Worm (Caenorhabditis elegans) whole organism, L3 larva: ENCODE results near the gene ZK1307.7.
A peak's percentile ranks its signal among the peaks of the same experiment; 100 is the strongest.

Experiments used
- R02D3.7 ChIP-seq: fragments of 150-350 bp; optimal IDR thresholded peaks from 2 replicates; lab custom pipeline; 2014; ENCODE audit warnings: missing biosample characterization, missing genetic modification characterization
- ama-1 ChIP-seq: fragments of 150-350 bp; optimal IDR thresholded peaks from 2 replicates; lab custom pipeline; 2018
- ceh-28 ChIP-seq: fragments of 150-350 bp; optimal IDR thresholded peaks from 2 replicates; lab custom pipeline; 2014; ENCODE audit warnings: missing biosample characterization, missing genetic modification reagents, missing genetic modification characterization
- ceh-82 ChIP-seq: fragments of 150-350 bp; optimal IDR thresholded peaks from 2 replicates; lab custom pipeline; 2014; ENCODE audit warnings: missing biosample characterization, missing genetic modification characterization
- ceh-9 ChIP-seq: sonication (generic microtip); optimal IDR thresholded peaks from 2 replicates; lab custom pipeline; 2018; ENCODE audit warnings: missing biosample characterization, missing genetic modification characterization
- egl-5 ChIP-seq: fragments of 150-350 bp; optimal IDR thresholded peaks from 2 replicates; lab custom pipeline; 2017; ENCODE audit warnings: missing biosample characterization, missing genetic modification reagents, missing genetic modification characterization, inconsistent platforms
- elt-1 ChIP-seq: fragments of 150-350 bp; optimal IDR thresholded peaks from 2 replicates; lab custom pipeline; 2014; ENCODE audit warnings: missing biosample characterization, missing genetic modification characterization
- elt-2 ChIP-seq: sonication (generic microtip); optimal IDR thresholded peaks from 2 replicates; lab custom pipeline; 2016; ENCODE audit warnings: missing genetic modification reagents, mild to moderate bottlenecking, missing genetic modification characterization, missing compliant biosample characterization
- elt-3 ChIP-seq, 3 experiments: fragments of 150-350 bp in 1 of 3; sonication (generic microtip) in 2 of 3; optimal IDR thresholded peaks; 2 replicates in 2 of 3; 4 replicates in 1 of 3; lab custom pipeline; 2014 to 2017; ENCODE audit warnings: missing biosample characterization in 3 of 3, missing genetic modification characterization in 3 of 3
- eor-1 ChIP-seq, 2 experiments: fragments of 150-350 bp; optimal IDR thresholded peaks; 2 replicates each; lab custom pipeline; 2014 to 2018; ENCODE audit warnings: missing biosample characterization in 2 of 2, missing genetic modification characterization in 2 of 2
- fkh-2 ChIP-seq: fragments of 150-350 bp; optimal IDR thresholded peaks from 2 replicates; lab custom pipeline; 2014; ENCODE audit warnings: missing biosample characterization, missing genetic modification reagents, missing genetic modification characterization
- fos-1 ChIP-seq: fragments of 150-350 bp; optimal IDR thresholded peaks from 2 replicates; lab custom pipeline; 2014; ENCODE audit warnings: missing biosample characterization, missing genetic modification characterization
- hmg-11 ChIP-seq: sonication (generic microtip); optimal IDR thresholded peaks from 2 replicates; lab custom pipeline; 2016; ENCODE audit warnings: missing genetic modification characterization, missing compliant biosample characterization
- jun-1 ChIP-seq: fragments of 150-350 bp; optimal IDR thresholded peaks from 2 replicates; lab custom pipeline; 2014; ENCODE audit warnings: missing biosample characterization, missing genetic modification reagents, missing genetic modification characterization
- lin-39 ChIP-seq: fragments of 150-350 bp; optimal IDR thresholded peaks from 2 replicates; lab custom pipeline; 2018; ENCODE audit warnings: missing biosample characterization, missing genetic modification reagents, missing genetic modification characterization
- lsy-12 ChIP-seq: sonication (generic microtip); optimal IDR thresholded peaks from 2 replicates; lab custom pipeline; 2016; ENCODE audit warnings: mild to moderate bottlenecking, missing genetic modification characterization, missing compliant biosample characterization
- mdl-1 ChIP-seq: fragments of 150-350 bp; optimal IDR thresholded peaks from 2 replicates; lab custom pipeline; 2014; ENCODE audit warnings: missing biosample characterization, missing genetic modification characterization
- nfya-1 ChIP-seq: sonication (generic microtip); optimal IDR thresholded peaks from 2 replicates; lab custom pipeline; 2017; ENCODE audit warnings: missing genetic modification characterization, mild to moderate bottlenecking, missing compliant biosample characterization, antibody characterized with exemption, moderate library complexity; ENCODE audit not compliant: insufficient read depth
- nhr-23 ChIP-seq: fragments of 150-350 bp; optimal IDR thresholded peaks from 2 replicates; lab custom pipeline; 2014; ENCODE audit warnings: missing biosample characterization, missing genetic modification reagents, missing genetic modification characterization
- nhr-25 ChIP-seq: sonication (generic microtip); optimal IDR thresholded peaks from 2 replicates; lab custom pipeline; 2017; ENCODE audit warnings: missing biosample characterization, missing genetic modification characterization
- nhr-43 ChIP-seq: sonication (generic microtip); optimal IDR thresholded peaks from 2 replicates; lab custom pipeline; 2016; ENCODE audit warnings: mild to moderate bottlenecking, missing genetic modification characterization, missing compliant biosample characterization; ENCODE audit not compliant: poor library complexity, severe bottlenecking
- nhr-67 ChIP-seq: fragments of 150-350 bp; optimal IDR thresholded peaks from 2 replicates; lab custom pipeline; 2014; ENCODE audit warnings: missing biosample characterization, missing genetic modification characterization
- nhr-76 ChIP-seq: fragments of 150-350 bp; sonication (generic microtip); optimal IDR thresholded peaks from 5 replicates; lab custom pipeline; 2014; ENCODE audit warnings: missing biosample characterization, missing genetic modification characterization
- nhr-77 ChIP-seq: fragments of 150-350 bp; optimal IDR thresholded peaks from 2 replicates; lab custom pipeline; 2014; ENCODE audit warnings: missing biosample characterization, missing genetic modification characterization
- pha-4 ChIP-seq: fragments of 150-350 bp; optimal IDR thresholded peaks from 2 replicates; lab custom pipeline; 2014; ENCODE audit warnings: missing biosample characterization, missing genetic modification reagents, missing genetic modification characterization
- pqm-1 ChIP-seq: fragments of 150-350 bp; optimal IDR thresholded peaks from 2 replicates; lab custom pipeline; 2017; ENCODE audit warnings: missing biosample characterization, missing genetic modification characterization, inconsistent platforms
- snpc-4 ChIP-seq: fragments of 150-350 bp; optimal IDR thresholded peaks from 2 replicates; lab custom pipeline; 2014; ENCODE audit warnings: missing biosample characterization, missing genetic modification characterization
- tbx-2 ChIP-seq: sonication (generic microtip); optimal IDR thresholded peaks from 2 replicates; lab custom pipeline; 2016; ENCODE audit warnings: mild to moderate bottlenecking, missing genetic modification characterization, missing compliant biosample characterization
- unc-39 ChIP-seq: sonication (generic microtip); optimal IDR thresholded peaks from 4 replicates; lab custom pipeline; 2017; ENCODE audit warnings: missing biosample characterization, missing genetic modification characterization
- unc-62 ChIP-seq: fragments of 150-350 bp; sonication (generic microtip); optimal IDR thresholded peaks from 4 replicates; lab custom pipeline; 2014; ENCODE audit warnings: missing biosample characterization, missing genetic modification reagents, missing genetic modification characterization
- zag-1 ChIP-seq: fragments of 150-350 bp; optimal IDR thresholded peaks from 2 replicates; lab custom pipeline; 2014; ENCODE audit warnings: missing biosample characterization, missing genetic modification characterization
- ztf-11 ChIP-seq: fragments of 150-350 bp; optimal IDR thresholded peaks from 2 replicates; lab custom pipeline; 2014; ENCODE audit warnings: missing biosample characterization, missing genetic modification characterization

The ZK1307.7 gene

ce11 chrII:9618759-9619158 is 17.6 kb upstream of the ZK1307.7 start:
- peak; percentile 38 for TF ChIP-seq nhr-43 (tag; lab: Kevin White, UChicago)
- no peak for TF ChIP-seq ztf-11 (tag; lab: Kevin White, UChicago)
- TF ChIP-seq pha-4 (tag; lab: Kevin White, UChicago): peak; percentile 52
- TF ChIP-seq ama-1 (lab: Kevin White, UChicago): peak; percentile 42
- TF ChIP-seq ceh-82 (tag; lab: Kevin White, UChicago): no peak

- TF ChIP-seq ceh-28 (tag; lab: Kevin White, UChicago) (peak; percentile 74), R02D3.7 (tag; lab: Kevin White, UChicago) (peak; percentile 9), egl-5 (tag; lab: Kevin White, UChicago) (no peak), jun-1 (tag; lab: Kevin White, UChicago) (peak; percentile 57), ceh-82 (tag; lab: Kevin White, UChicago) (peak; percentile 40), nhr-23 (tag; lab: Kevin White, UChicago) (peak; percentile 70), eor-1 (tag; optimal IDR thresholded peaks at IDR 0.05; lab: Kevin White, UChicago) (no peak), nfya-1 (tag; lab: Kevin White, UChicago) (peak; percentile 40), hmg-11 (tag; lab: Kevin White, UChicago) (no peak), ama-1 (lab: Kevin White, UChicago) (peak; percentile 92), mdl-1 (tag; lab: Kevin White, UChicago) (peak; percentile 18), elt-2 (peak; percentile 75), lin-39 (tag; lab: Kevin White, UChicago) (peak; percentile 48), nhr-25 (tag; lab: Kevin White, UChicago) (peak; percentile 76), fos-1 (tag; lab: Kevin White, UChicago) (no peak), ceh-9 (tag; lab: Kevin White, UChicago) (no peak), nhr-77 (peak; percentile 20), pha-4 (tag; lab: Kevin White, UChicago) (peak; percentile 47), fkh-2 (tag; lab: Kevin White, UChicago) (no peak), snpc-4 (tag; lab: Kevin White, UChicago) (no peak), zag-1 (tag; lab: Kevin White, UChicago) (no peak), nhr-67 (no peak), nhr-43 (tag; lab: Kevin White, UChicago) (no peak), lsy-12 (peak; percentile 4), pqm-1 (tag; lab: Kevin White, UChicago) (peak; percentile 44), elt-1 (tag; lab: Kevin White, UChicago) (peak; percentile 89), elt-3 (tag; optimal IDR thresholded peaks at IDR 0.05; lab: Kevin White, UChicago) (peak in 2 of 3 experiments; percentile 34 to 92), nhr-76 (tag; lab: Kevin White, UChicago) (no peak)
These were observed 17.0 kb upstream of the ZK1307.7 start for ce11 chrII:9619402-9619862.

- TF ChIP-seq jun-1 (tag; lab: Kevin White, UChicago) (no peak), unc-39 (tag; lab: Kevin White, UChicago) (no peak), elt-3 (tag; optimal IDR thresholded peaks at IDR 0.05; lab: Kevin White, UChicago) (peak in 1 of 3 experiments; percentile 43), nhr-23 (tag; lab: Kevin White, UChicago) (peak; percentile 10), ama-1 (lab: Kevin White, UChicago) (peak; percentile 81), nfya-1 (tag; lab: Kevin White, UChicago) (peak; percentile 43), elt-2 (peak; percentile 68)
These were observed 16.3 kb upstream of the ZK1307.7 start for ce11 chrII:9619995-9620535.

- TF ChIP-seq nhr-25 (tag; lab: Kevin White, UChicago): peak; percentile 59
- no peak for TF ChIP-seq unc-62 (GFP tag; lab: Kevin White, UChicago)
- TF ChIP-seq tbx-2 (tag; lab: Kevin White, UChicago): no peak
- peak; percentile 46 for TF ChIP-seq nhr-43 (tag; lab: Kevin White, UChicago)
- TF ChIP-seq ceh-28 (tag; lab: Kevin White, UChicago): no peak
- TF ChIP-seq elt-1 (tag; lab: Kevin White, UChicago): peak; percentile 24
- TF ChIP-seq nhr-23 (tag; lab: Kevin White, UChicago): peak; percentile 10
These were observed 15.8 kb upstream of the ZK1307.7 start for ce11 chrII:9620616-9621015.
